Fruit fly (Drosophila melanogaster): ENCODE data around the gene CG31897.

dm6 chr2L:8416350-8417046 lies 25.7 kb upstream of the CG31897 start:
- TF ChIP-seq fd96Ca (GFP tag; IDR thresholded peaks at IDR 0.05): 0 out of 3 replicates have a peak, but pooled peaks have one; percentile 62
- peak; percentile 69 for TF ChIP-seq Snoo (tag; optimal IDR thresholded peaks at IDR 0.05)
- peak; percentile 65 for TF ChIP-seq CG17806 (tag; optimal IDR thresholded peaks at IDR 0.05)
- TF ChIP-seq CG13204 (GFP tag; optimal IDR thresholded peaks at IDR 0.05): peak; percentile 66
- peak; percentile 97 for TF ChIP-seq EcR (GFP tag; optimal IDR thresholded peaks at IDR 0.05)
- TF ChIP-seq Pif1B (GFP tag; optimal IDR thresholded peaks at IDR 0.05): peak; percentile 68
